Worm (Caenorhabditis elegans): Measurements from ENCODE around the gene pals-17.

- no peak for TF ChIP-seq unc-62 (GFP tag; optimal IDR thresholded peaks at IDR 0.05)
- TF ChIP-seq nhr-12 (tag; optimal IDR thresholded peaks at IDR 0.05), result no peak
- TF ChIP-seq lin-13 (tag; optimal IDR thresholded peaks at IDR 0.05), result no peak
- TF ChIP-seq nhr-28 (tag; optimal IDR thresholded peaks at IDR 0.05), result no peak
- no peak for TF ChIP-seq sptf-1 (tag; optimal IDR thresholded peaks at IDR 0.05)
Observed at ce11 chrIII:1398183-1398582, 6.5 kb upstream of the pals-17 start.

Measured in whole organism, mixed stage, embryonic.